Worm (Caenorhabditis elegans) whole organism, mixed stage, embryonic: ENCODE results near the gene grd-10.

Experiments
- ceh-39 ChIP-seq: fragments of 150-350 bp; optimal IDR thresholded peaks from 2 replicates; lab custom pipeline; 2014; ENCODE audit warnings: missing biosample characterization, missing genetic modification characterization
- ceh-43 ChIP-seq: fragments of 200-800 bp; sonication (Bioruptor generic); optimal IDR thresholded peaks from 2 replicates; lab custom pipeline; 2018; ENCODE audit warnings: mild to moderate bottlenecking, missing genetic modification characterization, moderate library complexity, missing compliant biosample characterization
- elt-1 ChIP-seq: sonication (generic microtip); optimal IDR thresholded peaks from 2 replicates; lab custom pipeline; 2017; ENCODE audit warnings: missing genetic modification characterization, mild to moderate bottlenecking, missing compliant biosample characterization, antibody characterized with exemption, moderate library complexity, borderline replicate concordance; ENCODE audit not compliant: insufficient read depth
- flh-1 ChIP-seq: fragments of 200-800 bp; sonication (Bioruptor generic); optimal IDR thresholded peaks from 2 replicates; lab custom pipeline; 2018; ENCODE audit warnings: mild to moderate bottlenecking, missing genetic modification characterization, moderate library complexity, missing compliant biosample characterization
- nhr-76 ChIP-seq: sonication (generic microtip); optimal IDR thresholded peaks from 2 replicates; lab custom pipeline; 2017; ENCODE audit warnings: missing biosample characterization, missing genetic modification characterization
- unc-39 ChIP-seq: fragments of 150-350 bp; optimal IDR thresholded peaks from 2 replicates; lab custom pipeline; 2014; ENCODE audit warnings: missing biosample characterization, missing genetic modification characterization

DNA sequence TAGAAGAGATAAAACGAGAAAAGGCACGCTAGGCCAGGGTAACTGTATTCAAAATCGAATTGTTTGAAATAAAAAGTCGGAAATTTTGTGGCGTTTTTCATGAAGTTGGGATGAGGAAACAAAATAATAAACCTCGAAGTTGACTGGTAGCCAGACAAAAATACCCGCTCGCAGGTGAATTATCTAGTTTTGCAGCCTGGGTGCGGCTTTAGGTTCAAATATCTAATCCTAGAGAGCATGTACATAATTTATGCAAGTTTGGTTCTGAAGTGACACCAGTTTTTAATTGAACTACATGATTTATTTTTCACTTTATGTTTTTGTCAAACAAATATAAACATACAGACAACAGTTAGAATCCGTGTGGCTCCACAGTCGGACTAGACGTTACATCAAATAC lies 40.9 kb downstream of the grd-10 start, which contains the start of gene srz-37:
- TF ChIP-seq flh-1 (GFP tag; lab: Kevin White, UChicago) (no peak), unc-39 (tag; lab: Kevin White, UChicago) (no peak), elt-1 (tag; lab: Kevin White, UChicago) (no peak), ceh-39 (tag; lab: Kevin White, UChicago) (no peak), ceh-43 (GFP tag; lab: Kevin White, UChicago) (no peak), nhr-76 (no peak)
